Worm (Caenorhabditis elegans) whole organism, L2 larva: Measurements from ENCODE around the gene srg-3.

ENCODE experiments used
- C34F6.9 ChIP-seq: fragments of 150-350 bp; optimal IDR thresholded peaks from 2 replicates; lab custom pipeline; 2014; ENCODE audit warnings: missing biosample characterization, missing genetic modification characterization
- F13H6.1 ChIP-seq: sonication (generic microtip); optimal IDR thresholded peaks from 2 replicates; lab custom pipeline; 2016; ENCODE audit warnings: missing genetic modification characterization, missing compliant biosample characterization
- Y55F3AM.14 ChIP-seq: fragments of 200-800 bp; sonication (Bioruptor generic); optimal IDR thresholded peaks from 2 replicates; lab custom pipeline; 2018; ENCODE audit warnings: mild to moderate bottlenecking, missing genetic modification characterization, missing compliant biosample characterization
- ZK546.5 ChIP-seq: sonication (generic microtip); optimal IDR thresholded peaks from 2 replicates; lab custom pipeline; 2017; ENCODE audit warnings: missing biosample characterization, missing genetic modification characterization
- alr-1 ChIP-seq: fragments of 150-350 bp; optimal IDR thresholded peaks from 2 replicates; lab custom pipeline; 2014; ENCODE audit warnings: missing biosample characterization, missing genetic modification characterization
- aly-2 ChIP-seq: fragments of 150-350 bp; optimal IDR thresholded peaks from 2 replicates; lab custom pipeline; 2014; ENCODE audit warnings: missing biosample characterization, missing genetic modification characterization
- ama-1 ChIP-seq: fragments of 150-350 bp; optimal IDR thresholded peaks from 2 replicates; lab custom pipeline; 2018; ENCODE audit warnings: inconsistent platforms
- blmp-1 ChIP-seq: sonication (generic microtip); optimal IDR thresholded peaks from 2 replicates; lab custom pipeline; 2017; ENCODE audit warnings: missing genetic modification characterization, mild to moderate bottlenecking, missing compliant biosample characterization, antibody characterized with exemption, moderate library complexity; ENCODE audit not compliant: insufficient read depth
- ceh-82 ChIP-seq: fragments of 150-350 bp; optimal IDR thresholded peaks from 2 replicates; lab custom pipeline; 2014; ENCODE audit warnings: missing biosample characterization, missing genetic modification characterization
- crh-2 ChIP-seq: sonication (generic microtip); optimal IDR thresholded peaks from 2 replicates; lab custom pipeline; 2017; ENCODE audit warnings: missing biosample characterization, missing genetic modification characterization
- egl-27 ChIP-seq: sonication (generic microtip); optimal IDR thresholded peaks from 3 replicates; lab custom pipeline; 2017; ENCODE audit warnings: missing biosample characterization, missing genetic modification reagents, missing genetic modification characterization
- elt-1 ChIP-seq: fragments of 150-350 bp; optimal IDR thresholded peaks from 2 replicates; lab custom pipeline; 2014; ENCODE audit warnings: missing biosample characterization, missing genetic modification characterization
- gmeb-1 ChIP-seq: fragments of 150-350 bp; optimal IDR thresholded peaks from 2 replicates; lab custom pipeline; 2014; ENCODE audit warnings: missing biosample characterization, missing genetic modification characterization
- lin-11 ChIP-seq: fragments of 150-350 bp; sonication (generic microtip); optimal IDR thresholded peaks from 2 replicates; lab custom pipeline; 2014; ENCODE audit warnings: missing biosample characterization, missing genetic modification characterization, inconsistent platforms, mixed read lengths
- lin-39 ChIP-seq: fragments of 150-350 bp; optimal IDR thresholded peaks from 2 replicates; lab custom pipeline; 2014; ENCODE audit warnings: missing biosample characterization, missing genetic modification reagents, missing genetic modification characterization
- lsy-2 ChIP-seq, 2 experiments: fragments of 150-350 bp in 1 of 2; sonication (generic microtip) in 1 of 2; optimal IDR thresholded peaks; 2 replicates each; lab custom pipeline; 2014 to 2017; ENCODE audit warnings: missing biosample characterization in 2 of 2, missing genetic modification characterization in 2 of 2
- mbf-1 ChIP-seq: sonication (generic microtip); optimal IDR thresholded peaks from 2 replicates; lab custom pipeline; 2017; ENCODE audit warnings: missing biosample characterization, missing genetic modification characterization
- nhr-10 ChIP-seq: sonication (generic microtip); optimal IDR thresholded peaks from 2 replicates; lab custom pipeline; 2017; ENCODE audit warnings: missing biosample characterization, missing genetic modification characterization
- nhr-11 ChIP-seq: fragments of 150-350 bp; optimal IDR thresholded peaks from 2 replicates; lab custom pipeline; 2014; ENCODE audit warnings: missing biosample characterization, missing genetic modification characterization
- nhr-129 ChIP-seq: fragments of 150-350 bp; optimal IDR thresholded peaks from 2 replicates; lab custom pipeline; 2014; ENCODE audit warnings: missing biosample characterization, missing genetic modification characterization
- nhr-21 ChIP-seq: fragments of 150-350 bp; optimal IDR thresholded peaks from 2 replicates; lab custom pipeline; 2014; ENCODE audit warnings: missing biosample characterization, missing genetic modification characterization
- nhr-23 ChIP-seq: fragments of 150-350 bp; optimal IDR thresholded peaks from 2 replicates; lab custom pipeline; 2014; ENCODE audit warnings: missing biosample characterization, missing genetic modification reagents, missing genetic modification characterization
- nhr-237 ChIP-seq: fragments of 150-350 bp; optimal IDR thresholded peaks from 2 replicates; lab custom pipeline; 2014; ENCODE audit warnings: missing biosample characterization, missing genetic modification characterization
- nhr-25 ChIP-seq: fragments of 150-350 bp; sonication (generic microtip); optimal IDR thresholded peaks from 3 replicates; lab custom pipeline; 2014; ENCODE audit warnings: missing biosample characterization, missing genetic modification characterization
- nhr-6 ChIP-seq: fragments of 150-350 bp; optimal IDR thresholded peaks from 2 replicates; lab custom pipeline; 2014; ENCODE audit warnings: missing biosample characterization, missing genetic modification characterization
- nhr-77 ChIP-seq: fragments of 150-350 bp; optimal IDR thresholded peaks from 2 replicates; lab custom pipeline; 2014; ENCODE audit warnings: missing biosample characterization, missing genetic modification characterization
- sem-4 ChIP-seq: fragments of 150-350 bp; optimal IDR thresholded peaks from 2 replicates; lab custom pipeline; 2014; ENCODE audit warnings: missing biosample characterization, missing genetic modification reagents, missing genetic modification characterization
- skn-1 ChIP-seq: sonication (generic microtip); optimal IDR thresholded peaks from 2 replicates; lab custom pipeline; 2017; ENCODE audit warnings: missing biosample characterization, missing genetic modification characterization
- sma-3 ChIP-seq: sonication (generic microtip); optimal IDR thresholded peaks from 2 replicates; lab custom pipeline; 2016; ENCODE audit warnings: missing genetic modification reagents, missing genetic modification characterization, missing compliant biosample characterization
- snpc-4 ChIP-seq: fragments of 150-350 bp; optimal IDR thresholded peaks from 2 replicates; lab custom pipeline; 2014; ENCODE audit warnings: missing biosample characterization, missing genetic modification characterization
- unc-39 ChIP-seq: fragments of 150-350 bp; optimal IDR thresholded peaks from 2 replicates; lab custom pipeline; 2014; ENCODE audit warnings: missing biosample characterization, missing genetic modification characterization
- unc-55 ChIP-seq: fragments of 150-350 bp; sonication (generic microtip); optimal IDR thresholded peaks from 3 replicates; lab custom pipeline; 2014; ENCODE audit warnings: missing biosample characterization, missing genetic modification reagents, missing genetic modification characterization
- ztf-1 ChIP-seq: fragments of 200-800 bp; sonication (Bioruptor generic); conservative IDR thresholded peaks from 2 replicates; pipeline ENCODE4 v1.3.6; 2022; ENCODE audit warnings: missing genetic modification characterization, missing compliant biosample characterization
- ztf-11 ChIP-seq: sonication (generic microtip); optimal IDR thresholded peaks from 2 replicates; lab custom pipeline; 2017; ENCODE audit warnings: missing biosample characterization, missing genetic modification characterization
- ztf-4 ChIP-seq: fragments of 150-350 bp; optimal IDR thresholded peaks from 2 replicates; lab custom pipeline; 2014; ENCODE audit warnings: missing biosample characterization, missing genetic modification characterization

srg-3 gene

DNA sequence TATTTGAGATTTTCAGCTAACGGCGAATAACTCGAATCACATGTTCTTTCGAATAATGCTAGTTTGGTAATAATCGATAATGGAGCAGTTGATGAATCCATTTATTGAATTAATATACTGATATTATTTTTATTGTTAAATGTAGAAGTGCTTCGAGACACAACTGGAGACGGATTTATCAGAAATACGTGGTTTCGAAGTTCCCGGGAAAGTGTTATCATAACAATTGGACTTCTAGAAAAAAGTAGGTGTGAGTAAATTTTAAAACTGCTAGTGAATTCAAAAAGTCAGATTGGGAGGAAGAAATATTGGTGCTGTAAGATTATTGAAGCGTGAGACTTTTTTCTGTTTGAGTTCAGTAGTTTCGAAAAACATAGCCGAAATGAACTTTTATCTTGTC, 10.1 kb downstream of the srg-3 start, which contains the start of gene srg-2:
Gene srg-2 (minus strand): TSS at position 101 of the 400 bp plus-strand sequence.
- TF ChIP-seq blmp-1 (tag; lab: Kevin White, UChicago) = no peak
- no peak for TF ChIP-seq alr-1 (tag; lab: Kevin White, UChicago)
- TF ChIP-seq sem-4 (tag; lab: Kevin White, UChicago) = no peak
- no peak for TF ChIP-seq elt-1 (tag; lab: Kevin White, UChicago)
- no peak for TF ChIP-seq nhr-77 (tag; lab: Kevin White, UChicago)
- no peak for TF ChIP-seq aly-2 (tag; lab: Kevin White, UChicago)
- no peak for TF ChIP-seq F13H6.1 (tag; lab: Kevin White, UChicago)
- no peak for TF ChIP-seq nhr-23
- no peak for TF ChIP-seq nhr-25 (tag; lab: Kevin White, UChicago)
- TF ChIP-seq lsy-2 (tag; optimal IDR thresholded peaks at IDR 0.05; lab: Kevin White, UChicago) = no peak
- no peak for TF ChIP-seq ztf-1 (GFP tag; lab: Robert Waterston, UW)
- TF ChIP-seq unc-55 (GFP tag; lab: Kevin White, UChicago) = no peak
- TF ChIP-seq C34F6.9 (tag; lab: Kevin White, UChicago) = no peak
- TF ChIP-seq snpc-4 (tag; lab: Kevin White, UChicago) = no peak
- TF ChIP-seq ztf-4 = no peak
- no peak for TF ChIP-seq nhr-6 (tag; lab: Kevin White, UChicago)
- TF ChIP-seq sma-3 (GFP tag; lab: Kevin White, UChicago) = no peak
- TF ChIP-seq ama-1 (lab: Kevin White, UChicago) = no peak

DNA sequence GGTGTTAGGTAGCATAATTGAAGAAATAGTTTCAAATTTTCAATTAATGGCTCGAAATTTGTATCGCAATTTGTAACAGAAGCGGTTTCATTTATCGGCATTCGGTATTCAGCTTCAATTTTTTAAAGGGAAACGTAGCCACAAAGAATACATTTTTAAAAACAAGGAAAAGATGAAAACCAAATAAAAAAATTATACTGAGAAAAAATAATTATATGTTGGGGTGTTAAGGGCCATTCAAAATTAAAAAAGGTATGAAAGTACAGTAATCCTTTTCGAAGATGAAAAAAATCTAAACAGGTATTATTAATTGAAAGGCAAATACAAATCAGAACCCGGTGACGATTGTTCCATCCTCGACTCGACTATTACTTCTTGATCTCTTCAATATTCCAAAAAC, 11.9 kb downstream of the srg-3 start, which contains the start of gene srg-1:
Gene srg-1 (minus strand): TSS at position 101 of the 400 bp plus-strand sequence.
- TF ChIP-seq skn-1 (tag; lab: Kevin White, UChicago) (no peak), nhr-11 (tag; lab: Kevin White, UChicago) (no peak), elt-1 (tag; lab: Kevin White, UChicago) (no peak), F13H6.1 (tag; lab: Kevin White, UChicago) (no peak)

DNA sequence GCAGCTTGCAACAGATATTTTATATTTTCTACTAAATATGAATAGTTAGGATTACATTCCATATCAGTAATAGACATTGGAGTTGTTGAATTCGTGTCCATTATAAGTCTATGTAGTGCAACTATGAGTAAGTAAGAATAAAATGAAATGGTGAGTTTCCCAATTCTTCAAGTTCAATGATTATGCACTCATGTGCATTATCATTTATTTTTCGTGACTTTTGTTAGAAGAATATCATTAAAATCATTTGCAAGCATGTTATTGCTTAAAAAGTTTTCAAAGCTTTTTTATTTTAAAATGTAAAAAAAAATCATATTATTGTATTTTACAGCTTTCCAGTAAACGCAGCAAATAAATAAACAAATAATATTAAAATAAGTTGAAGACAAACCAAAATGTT, 13.5 kb downstream of the srg-3 start, which contains the start of gene srg-9:
Gene srg-9 (minus strand): TSS at position 101 of the 400 bp plus-strand sequence.
- TF ChIP-seq ama-1 (lab: Kevin White, UChicago) = no peak
- TF ChIP-seq nhr-10 = no peak
- no peak for TF ChIP-seq unc-39 (tag; lab: Kevin White, UChicago)
- no peak for TF ChIP-seq aly-2 (tag; lab: Kevin White, UChicago)
- TF ChIP-seq crh-2 = no peak

DNA sequence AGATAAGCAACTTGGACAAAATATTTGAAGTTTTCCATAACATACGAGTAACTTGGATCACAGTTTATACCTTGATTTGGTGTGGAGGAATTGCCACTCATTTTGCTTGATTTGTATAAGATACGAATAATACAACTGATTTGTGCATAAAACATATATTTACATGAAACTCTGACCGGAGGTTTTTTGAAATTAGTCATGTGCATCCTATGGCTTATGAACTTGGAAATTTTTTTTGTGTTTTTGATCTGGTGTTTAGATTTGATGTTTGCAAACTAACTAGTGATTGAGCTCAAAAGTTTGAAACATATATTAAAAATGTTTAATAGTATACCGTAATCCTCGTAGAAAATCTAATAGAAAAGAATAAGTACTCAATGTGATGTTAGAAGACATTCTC, 15.4 kb downstream of the srg-3 start, which contains the start of gene srg-8:
Gene srg-8 (minus strand): TSS at position 101 of the 400 bp plus-strand sequence.
- TF ChIP-seq Y55F3AM.14 (GFP tag; lab: Kevin White, UChicago) (no peak), ztf-11 (tag; lab: Kevin White, UChicago) (no peak), nhr-10 (no peak), ama-1 (lab: Kevin White, UChicago) (no peak), gmeb-1 (no peak), F13H6.1 (tag; lab: Kevin White, UChicago) (no peak), nhr-129 (tag; lab: Kevin White, UChicago) (no peak), ztf-1 (GFP tag; lab: Robert Waterston, UW) (no peak), skn-1 (tag; lab: Kevin White, UChicago) (no peak), sma-3 (GFP tag; lab: Kevin White, UChicago) (no peak), lin-39 (no peak), unc-39 (tag; lab: Kevin White, UChicago) (no peak), ceh-82 (tag; lab: Kevin White, UChicago) (no peak), ztf-4 (no peak)

DNA sequence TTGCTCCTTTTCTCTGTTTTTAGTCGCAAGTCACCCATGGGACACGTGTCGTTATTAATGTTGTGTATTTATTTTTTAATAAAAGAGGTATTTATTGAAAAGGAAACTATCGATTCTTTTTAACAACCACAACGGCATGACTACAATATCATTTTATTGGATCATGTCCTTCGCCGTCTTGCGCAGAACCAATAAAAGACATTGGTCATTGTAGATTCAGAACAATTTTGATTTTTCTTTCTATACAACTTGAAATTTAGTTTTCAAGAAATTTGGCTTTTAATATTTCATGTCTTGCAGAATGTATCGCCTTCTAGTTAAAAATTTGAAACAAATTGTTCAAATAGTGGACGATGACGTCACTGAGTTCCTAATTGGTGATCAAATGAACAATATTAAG, 18.7 kb downstream of the srg-3 start, which contains the start of gene amdh-1:
Gene amdh-1 (plus strand): TSS at position 301 of the 400 bp plus-strand sequence.
- TF ChIP-seq nhr-11 (tag; lab: Kevin White, UChicago) = no peak
- no peak for TF ChIP-seq blmp-1 (tag; lab: Kevin White, UChicago)
- no peak for TF ChIP-seq aly-2 (tag; lab: Kevin White, UChicago)
- TF ChIP-seq sem-4 (tag; lab: Kevin White, UChicago) = no peak
- no peak for TF ChIP-seq ztf-11 (tag; lab: Kevin White, UChicago)
- no peak for TF ChIP-seq nhr-237 (tag; lab: Kevin White, UChicago)
- TF ChIP-seq skn-1 (tag; lab: Kevin White, UChicago) = no peak
- TF ChIP-seq snpc-4 (tag; lab: Kevin White, UChicago) = no peak
- TF ChIP-seq nhr-77 (tag; lab: Kevin White, UChicago) = no peak
- TF ChIP-seq nhr-21 (tag; lab: Kevin White, UChicago) = no peak
- no peak for TF ChIP-seq ZK546.5 (tag; lab: Kevin White, UChicago)
- TF ChIP-seq lsy-2 (tag; optimal IDR thresholded peaks at IDR 0.05; lab: Kevin White, UChicago) = no peak
- TF ChIP-seq ama-1 (lab: Kevin White, UChicago) = no peak
- no peak for TF ChIP-seq mbf-1
- no peak for TF ChIP-seq egl-27 (tag; lab: Kevin White, UChicago)
- TF ChIP-seq nhr-129 (tag; lab: Kevin White, UChicago) = no peak
- TF ChIP-seq Y55F3AM.14 (GFP tag; lab: Kevin White, UChicago) = no peak
- no peak for TF ChIP-seq lin-11 (tag; lab: Kevin White, UChicago)
- no peak for TF ChIP-seq lin-39
- TF ChIP-seq gmeb-1 = no peak
